Fruit fly (Drosophila melanogaster) Kc167 (cell line): ENCODE data around the gene mtsh.

ENCODE experiments used
- Myc ChIP-seq: fragments of >200 bp; optimal IDR thresholded peaks from 2 replicates; lab custom pipeline; 2017; ENCODE audit warnings: missing external identifiers
- Sin3A ChIP-seq: fragments of >200 bp; optimal IDR thresholded peaks from 2 replicates; lab custom pipeline; 2018; ENCODE audit warnings: missing external identifiers
- h ChIP-seq: fragments of >200 bp; optimal IDR thresholded peaks from 3 replicates; lab custom pipeline; 2018; ENCODE audit warnings: missing external identifiers
- insv ChIP-seq: fragments of >200 bp; optimal IDR thresholded peaks from 3 replicates; lab custom pipeline; 2018; ENCODE audit warnings: missing external identifiers
- psq ChIP-seq: fragments of >200 bp; optimal IDR thresholded peaks from 2 replicates; lab custom pipeline; 2017; ENCODE audit warnings: missing external identifiers
- ttk ChIP-seq: sonication (Bioruptor generic); optimal IDR thresholded peaks from 2 replicates; lab custom pipeline; 2017; ENCODE audit warnings: missing external identifiers

The mtsh gene

DNA sequence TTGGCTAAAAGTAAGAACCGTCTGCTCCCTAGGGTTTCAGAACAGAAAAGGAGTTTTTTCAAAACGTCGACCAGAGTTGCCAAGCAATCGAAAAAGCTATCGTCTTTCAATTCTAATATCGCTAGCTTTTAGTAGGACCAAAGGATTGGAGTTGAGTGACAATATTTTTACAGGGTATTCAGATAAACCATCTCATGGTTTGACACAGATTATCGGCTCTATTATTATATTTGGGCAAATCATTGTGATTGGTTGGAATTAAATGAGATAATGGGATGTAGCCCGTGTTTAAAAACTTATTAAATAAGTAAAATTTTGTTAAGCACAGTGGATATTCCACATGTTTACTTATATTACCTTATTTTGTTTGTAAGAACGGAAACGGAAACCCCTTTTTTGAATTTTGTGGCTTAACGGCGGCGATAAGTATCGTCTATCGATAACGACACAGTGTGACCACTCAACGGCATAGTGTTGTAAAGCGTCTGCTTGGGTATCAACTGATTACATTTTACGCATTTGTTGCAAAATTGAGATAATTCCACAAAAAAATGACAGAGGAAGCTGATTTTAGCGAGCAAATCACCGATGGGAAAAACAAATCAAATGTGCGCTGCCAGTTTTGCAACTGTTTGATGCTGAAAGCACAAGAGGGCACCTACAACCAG is at the start of gene mtsh, which contains the start of gene strat:
Gene mtsh, minus strand, starts transcription at position 51 of the 668 bp plus-strand sequence.
Gene strat, plus strand, starts transcription at position 471 of the 668 bp plus-strand sequence.
- TF ChIP-seq psq (lab: Kevin White, UChicago) (no peak), Myc (lab: Kevin White, UChicago) (no peak), Sin3A (lab: Kevin White, UChicago) (no peak), insv (lab: Kevin White, UChicago) (no peak), ttk (lab: Kevin White, UChicago) (no peak), h (lab: Kevin White, UChicago) (no peak)

DNA sequence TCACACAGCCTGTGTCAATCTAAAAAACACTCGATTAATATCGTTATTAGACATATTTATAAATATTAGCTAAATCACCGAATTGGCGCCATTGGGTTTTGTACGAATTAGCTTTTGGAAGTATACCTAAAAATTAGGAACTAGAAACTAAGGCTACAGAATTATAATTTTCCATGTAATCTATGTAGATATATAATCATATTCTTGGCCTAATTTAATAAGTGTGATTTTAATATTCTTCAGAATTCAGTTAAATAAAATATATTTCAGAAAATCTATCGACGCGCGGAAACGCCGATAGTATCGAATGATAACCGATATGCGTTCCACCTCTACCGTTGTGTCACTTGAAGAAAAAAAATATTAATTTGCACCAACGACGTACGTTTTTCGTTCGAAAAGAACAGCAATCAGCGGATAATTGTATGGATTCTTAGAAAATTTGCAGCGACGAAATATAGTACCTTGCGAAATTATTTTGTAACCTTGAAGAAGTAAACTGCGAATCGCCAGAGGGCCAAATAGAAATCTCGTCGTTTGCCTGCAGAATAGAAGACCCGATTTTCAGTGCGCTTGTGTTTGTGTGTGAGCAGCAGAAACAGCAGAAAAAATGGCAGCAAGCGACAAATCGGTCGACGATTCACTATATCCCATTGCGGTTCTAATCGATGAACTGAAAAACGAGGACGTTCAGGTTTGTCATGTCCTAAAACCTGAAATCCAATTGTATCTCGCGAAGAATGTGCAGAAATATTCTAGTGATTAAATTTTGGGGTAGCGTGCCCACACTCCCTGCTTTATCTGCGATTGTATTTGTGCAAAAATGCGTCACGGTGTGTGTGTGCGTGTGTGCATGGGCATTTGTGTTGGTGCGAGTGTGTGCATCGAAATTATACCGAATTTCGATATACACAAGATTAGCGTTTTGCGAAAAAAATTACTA is 46.3 kb upstream of the mtsh start, which contains the start of gene Pp2A-29B:
Gene Pp2A-29B, plus strand, starts transcription at position 338 of the 943 bp plus-strand sequence.
- TF ChIP-seq ttk (lab: Kevin White, UChicago) (no peak), psq (lab: Kevin White, UChicago) (no peak), h (lab: Kevin White, UChicago) (no peak), insv (lab: Kevin White, UChicago) (no peak), Sin3A (lab: Kevin White, UChicago) (no peak), Myc (lab: Kevin White, UChicago) (no peak)

DNA sequence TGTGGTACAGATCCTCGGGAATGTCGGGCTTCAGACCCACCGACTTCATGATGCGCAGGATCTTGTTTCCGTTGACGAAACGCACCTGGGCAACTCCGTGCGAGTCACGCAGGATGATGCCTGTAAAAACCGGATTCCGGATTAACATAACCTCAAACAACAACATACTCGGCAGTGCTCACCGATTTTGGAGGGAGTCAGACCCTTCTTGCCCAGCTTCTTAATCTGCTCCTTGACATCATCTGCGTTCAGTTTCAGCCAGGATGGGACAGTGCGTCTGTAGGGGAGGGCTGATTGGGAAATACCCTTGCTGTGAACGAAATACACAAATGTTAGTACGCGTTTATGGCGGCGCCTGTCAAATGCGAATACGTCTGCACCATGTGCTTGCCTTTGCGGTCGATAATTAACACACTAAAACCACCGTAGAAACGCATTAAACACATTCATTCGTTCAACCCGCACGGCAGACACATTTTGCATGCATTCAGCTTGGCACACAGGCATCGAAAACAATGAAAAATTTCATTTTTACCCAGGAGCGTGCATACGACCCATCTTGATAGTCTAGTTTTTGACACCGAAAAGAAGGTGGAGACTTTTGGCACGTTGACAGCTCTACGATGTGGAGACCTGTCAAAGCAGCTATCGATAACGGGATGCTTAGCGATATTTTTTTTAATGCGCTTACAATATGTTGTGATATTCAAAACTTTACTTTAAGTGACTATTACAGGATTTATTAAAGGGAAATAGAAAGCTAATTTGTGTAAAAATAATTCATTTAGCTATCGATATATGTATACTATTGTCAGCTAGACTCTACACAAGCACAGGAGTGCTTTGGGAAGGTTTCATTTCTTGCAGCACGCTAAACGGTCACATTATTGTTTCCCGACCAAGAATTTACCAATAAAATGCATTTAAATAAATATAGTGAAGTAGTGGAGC is 44.6 kb upstream of the mtsh start, which contains the start of the genes RpS13 and CSN8:
Gene RpS13, minus strand, starts transcription at position 657 of the 951 bp plus-strand sequence.
Gene CSN8, plus strand, starts transcription at position 850 of the 951 bp plus-strand sequence.
- TF ChIP-seq Sin3A (lab: Kevin White, UChicago): no peak
- no peak for TF ChIP-seq h (lab: Kevin White, UChicago)
- TF ChIP-seq insv (lab: Kevin White, UChicago): no peak
- TF ChIP-seq Myc (lab: Kevin White, UChicago): no peak
- TF ChIP-seq psq (lab: Kevin White, UChicago): no peak
- no peak for TF ChIP-seq ttk (lab: Kevin White, UChicago)

DNA sequence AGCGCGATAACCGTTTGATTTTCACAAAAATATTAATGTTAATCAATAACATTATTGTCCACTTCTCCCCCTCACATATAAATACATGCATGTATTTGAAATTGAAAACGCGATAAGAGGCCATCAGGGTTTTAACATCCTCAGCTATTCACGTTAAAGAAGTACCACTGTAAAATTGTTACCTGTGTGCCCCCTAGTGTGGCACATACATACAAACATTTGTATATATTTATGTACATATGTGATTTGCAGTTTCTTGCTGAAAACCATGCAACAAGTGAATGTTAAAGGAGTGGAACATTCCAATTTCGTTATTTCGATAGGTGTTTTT is 43.2 kb upstream of the mtsh start:
- TF ChIP-seq psq (lab: Kevin White, UChicago) (no peak), ttk (lab: Kevin White, UChicago) (no peak), insv (lab: Kevin White, UChicago) (no peak), Sin3A (lab: Kevin White, UChicago) (no peak), h (lab: Kevin White, UChicago) (no peak), Myc (lab: Kevin White, UChicago) (no peak)

DNA sequence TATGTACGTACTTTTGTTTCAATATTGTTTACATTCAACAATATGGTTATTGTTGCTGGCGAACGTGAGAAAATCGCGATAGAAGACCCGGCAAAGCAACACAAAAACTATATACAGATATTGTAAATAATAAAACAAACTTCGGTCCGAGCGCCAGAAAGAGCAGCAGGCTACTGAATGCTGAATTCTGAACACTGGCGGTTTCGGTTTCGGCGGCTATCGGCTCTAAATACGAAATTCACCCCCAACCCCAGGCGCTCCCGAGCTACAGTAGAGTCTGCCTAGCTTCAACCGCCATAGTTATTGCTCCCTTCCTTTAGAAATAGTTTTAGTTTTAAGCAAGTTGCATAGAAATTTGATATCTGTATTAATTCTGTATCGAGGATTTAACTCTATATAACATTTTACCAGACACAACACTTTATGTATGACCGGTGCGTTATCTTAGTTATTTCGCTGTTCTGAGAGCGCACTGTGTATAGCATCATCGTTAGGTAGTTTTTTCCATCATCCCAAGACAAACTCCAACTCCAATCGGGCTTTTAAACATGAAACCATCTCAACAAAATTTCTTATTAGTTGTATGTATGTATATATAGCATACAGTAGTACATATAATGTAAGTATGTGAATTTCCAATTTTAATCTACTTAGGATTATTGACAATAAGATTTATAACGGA is 42.7 kb upstream of the mtsh start, which contains the start of gene CG7627:
Gene CG7627, minus strand, starts transcription at position 197 of the 682 bp plus-strand sequence.
- TF ChIP-seq insv (lab: Kevin White, UChicago): no peak

DNA sequence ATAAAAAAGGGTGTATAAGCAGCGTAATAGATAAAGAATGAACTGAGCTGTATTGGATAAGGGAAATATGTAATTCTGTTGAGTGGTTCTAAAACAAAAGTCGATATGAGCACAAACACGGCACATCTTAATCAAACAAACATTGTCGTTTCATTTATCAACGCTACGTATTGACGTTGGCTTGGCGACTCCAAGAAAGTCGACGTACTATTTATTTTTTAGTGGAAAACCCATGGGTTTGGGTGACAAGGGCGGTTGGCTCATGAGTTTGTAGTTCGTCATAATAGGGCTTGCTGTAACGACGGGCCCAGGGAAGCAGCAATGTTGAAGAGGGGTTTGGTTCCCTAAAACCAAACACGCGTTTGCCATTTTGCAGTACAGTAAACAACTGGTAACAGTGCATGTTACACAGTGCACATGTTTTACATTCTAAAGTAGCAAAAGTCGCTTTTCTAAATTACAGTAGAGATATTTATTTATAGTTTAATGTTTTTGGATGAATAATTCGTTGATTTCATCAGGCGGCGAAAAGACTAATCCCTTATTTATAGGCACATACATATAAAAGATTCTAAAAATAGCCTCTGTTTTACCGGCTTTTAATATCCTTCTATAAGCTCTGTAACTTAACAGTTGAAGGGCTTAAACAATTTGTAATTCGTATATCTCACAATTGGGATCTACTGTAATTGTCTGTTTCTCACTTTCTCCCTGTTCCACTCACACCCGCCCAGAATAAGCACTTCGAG is 41.7 kb upstream of the mtsh start:
- TF ChIP-seq Myc (lab: Kevin White, UChicago): no peak
- TF ChIP-seq ttk (lab: Kevin White, UChicago): no peak
- TF ChIP-seq Sin3A (lab: Kevin White, UChicago): no peak
- no peak for TF ChIP-seq insv (lab: Kevin White, UChicago)
- no peak for TF ChIP-seq psq (lab: Kevin White, UChicago)
- TF ChIP-seq h (lab: Kevin White, UChicago): no peak

DNA sequence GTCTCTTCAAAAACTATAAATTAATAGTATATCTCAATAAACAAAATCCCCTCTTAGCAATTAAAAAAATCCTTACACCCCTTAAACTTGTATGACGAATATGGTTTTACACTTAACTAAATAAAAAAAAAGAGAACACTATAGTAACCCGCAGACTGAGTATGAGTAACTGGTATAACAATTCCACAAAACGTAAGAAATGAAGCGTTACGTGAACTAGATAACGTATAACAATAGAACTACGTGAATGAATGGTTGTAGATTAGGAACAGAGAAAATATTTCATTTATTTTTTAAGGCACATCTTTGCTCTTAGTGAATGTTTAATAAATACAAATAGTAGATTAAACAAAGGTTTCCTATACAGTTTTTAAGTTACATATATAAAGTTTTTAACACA is 35.7 kb upstream of the mtsh start:
- no peak for TF ChIP-seq ttk (lab: Kevin White, UChicago)
- no peak for TF ChIP-seq Sin3A (lab: Kevin White, UChicago)
- TF ChIP-seq Myc (lab: Kevin White, UChicago): no peak
- TF ChIP-seq insv (lab: Kevin White, UChicago): no peak
- TF ChIP-seq psq (lab: Kevin White, UChicago): no peak
- no peak for TF ChIP-seq h (lab: Kevin White, UChicago)

DNA sequence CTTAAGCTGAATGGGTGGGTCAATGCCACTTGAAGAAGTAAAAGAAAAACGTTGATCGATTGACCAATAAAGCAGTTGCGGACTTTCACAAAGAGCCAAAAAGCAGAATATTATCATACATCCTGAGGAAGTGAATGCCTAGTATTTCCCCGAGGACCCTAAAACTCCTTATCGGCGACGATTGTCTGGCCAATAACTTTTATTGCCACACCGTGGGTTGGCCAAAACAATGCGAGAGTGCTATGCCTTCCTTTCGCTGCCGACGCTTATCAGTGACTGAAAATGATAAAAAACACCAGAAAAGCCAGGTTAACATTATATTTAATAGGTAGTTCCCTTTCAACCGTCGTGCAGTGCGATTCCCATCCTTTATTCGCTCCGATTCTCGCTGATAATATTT is 32.2 kb upstream of the mtsh start, which contains the start of gene Mur29B:
Gene Mur29B, plus strand, starts transcription at position 324 of the 400 bp plus-strand sequence.
- TF ChIP-seq Myc (lab: Kevin White, UChicago): no peak
- no peak for TF ChIP-seq psq (lab: Kevin White, UChicago)
- TF ChIP-seq ttk (lab: Kevin White, UChicago): no peak
- no peak for TF ChIP-seq h (lab: Kevin White, UChicago)
- no peak for TF ChIP-seq insv (lab: Kevin White, UChicago)
- TF ChIP-seq Sin3A (lab: Kevin White, UChicago): no peak

DNA sequence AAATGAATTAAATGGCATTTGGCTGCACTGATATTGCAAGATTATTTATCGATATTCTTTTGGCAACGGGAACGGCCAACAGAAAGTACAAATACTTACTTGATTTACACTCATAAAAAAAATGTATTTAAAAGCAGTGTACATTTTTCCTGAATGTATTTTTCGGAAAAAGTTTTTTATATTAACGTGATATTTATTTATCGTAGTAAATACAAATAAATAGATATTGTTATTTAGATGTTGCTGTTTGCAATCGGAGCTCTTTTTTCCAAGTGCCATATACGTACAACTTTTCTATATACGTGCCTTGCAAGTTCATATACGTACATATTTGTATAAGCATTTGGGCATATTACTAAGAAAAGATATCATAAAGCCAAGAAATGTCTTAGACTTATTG is 31.6 kb upstream of the mtsh start:
- TF ChIP-seq Sin3A (lab: Kevin White, UChicago): no peak
- no peak for TF ChIP-seq h (lab: Kevin White, UChicago)
- TF ChIP-seq ttk (lab: Kevin White, UChicago): no peak
- no peak for TF ChIP-seq Myc (lab: Kevin White, UChicago)
